Worm (Caenorhabditis elegans): ENCODE measurements around the gene C23G10.2.

The C23G10.2 gene

DNA sequence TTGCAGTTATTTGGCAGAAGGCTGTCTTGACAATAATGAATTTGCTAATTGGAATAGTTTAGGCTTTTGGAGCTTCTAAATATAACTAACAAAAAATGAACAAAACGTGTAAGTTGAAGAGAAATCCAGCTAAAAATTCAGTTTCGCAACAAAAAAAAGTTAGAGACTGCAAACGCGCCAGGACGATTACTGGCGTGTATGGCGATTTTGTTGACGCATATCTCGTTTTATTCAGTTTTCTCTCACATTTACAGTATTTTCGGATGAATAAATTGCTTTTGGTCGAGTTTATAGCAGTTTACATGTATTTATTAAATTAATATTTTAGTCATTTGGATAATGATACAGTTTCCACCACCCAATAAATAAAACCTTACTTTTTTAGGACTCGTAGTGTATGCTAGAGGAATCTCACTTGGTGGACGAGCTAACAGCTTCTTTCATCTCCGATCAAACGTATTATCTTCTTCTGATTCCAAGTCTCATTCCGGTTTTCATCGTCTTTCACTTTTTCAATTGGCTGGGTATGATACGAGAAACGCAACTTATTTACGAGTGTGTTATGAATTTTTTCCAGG, 34.8 kb upstream of the C23G10.2 start, which contains the start of the genes abcf-3 and F42A10.5 (continued):
- TF ChIP-seq fkh-10 (GFP tag; optimal IDR thresholded peaks at IDR 0.05) (no peak), hlh-30 (tag; optimal IDR thresholded peaks at IDR 0.05; ENCODE audit: insufficient read depth) (peak; percentile 37), nhr-111 (GFP tag; optimal IDR thresholded peaks at IDR 0.05) (no peak), nhr-77 (tag; optimal IDR thresholded peaks at IDR 0.05) (peak; percentile 72), gei-8 (GFP tag; optimal IDR thresholded peaks at IDR 0.05) (no peak), dve-1 (tag; optimal IDR thresholded peaks at IDR 0.05; ENCODE audit: insufficient read depth) (peak; percentile 72), mxl-3 (GFP tag; optimal IDR thresholded peaks at IDR 0.05) (no peak), unc-130 (GFP tag; optimal IDR thresholded peaks at IDR 0.05) (no peak), mep-1 (tag; optimal IDR thresholded peaks at IDR 0.05) (peak; percentile 71), pqm-1 (tag; optimal IDR thresholded peaks at IDR 0.05) (no peak), daf-12 (tag; optimal IDR thresholded peaks at IDR 0.05) (no peak), ztf-7 (tag; optimal IDR thresholded peaks at IDR 0.05) (peak; percentile 4), ceh-44 (GFP tag; IDR thresholded peaks at IDR 0.05) (no peak), ama-1 (optimal IDR thresholded peaks at IDR 0.05) (no peak), lsy-2 (tag; optimal IDR thresholded peaks at IDR 0.05) (peak in 1 of 2 experiments; percentile 84), dpl-1 (GFP tag; optimal IDR thresholded peaks at IDR 0.05) (peak; percentile 74), nhr-25 (tag; optimal IDR thresholded peaks at IDR 0.05; ENCODE audit: borderline replicate concordance, insufficient read depth) (no peak), aha-1 (tag) (no peak), dmd-9 (GFP tag; IDR thresholded peaks at IDR 0.05) (no peak), fos-1 (tag; optimal IDR thresholded peaks at IDR 0.05) (no peak), mxl-2 (GFP tag; conservative IDR thresholded peaks at IDR 0.05) (no peak), D1046.2 (GFP tag; IDR thresholded peaks at IDR 0.05) (no peak), snpc-4 (tag; optimal IDR thresholded peaks at IDR 0.05) (no peak), T26A8.4 (GFP tag; IDR thresholded peaks at IDR 0.05) (peak; percentile 29; the same call in 1 of the 2 replicates), attf-4 (tag; optimal IDR thresholded peaks at IDR 0.05) (no peak), php-3 (GFP tag; IDR thresholded peaks at IDR 0.05) (no peak), zfp-2 (tag; optimal IDR thresholded peaks at IDR 0.05) (no peak), ces-1 (GFP tag; optimal IDR thresholded peaks at IDR 0.05) (no peak), F10B5.3 (tag; optimal IDR thresholded peaks at IDR 0.05) (no peak), nhr-10 (tag; optimal IDR thresholded peaks at IDR 0.05) (no peak), pha-4 (GFP tag; IDR thresholded peaks at IDR 0.05) (no peak), pha-4 (tag; optimal IDR thresholded peaks at IDR 0.05) (peak; percentile 30), lin-38 (GFP tag; IDR thresholded peaks at IDR 0.05) (no peak; the same call in 1 of the 2 replicates), ztf-11 (tag; optimal IDR thresholded peaks at IDR 0.05) (no peak), sdz-12 (GFP tag; optimal IDR thresholded peaks at IDR 0.05) (no peak), nhr-102 (tag; optimal IDR thresholded peaks at IDR 0.05) (peak; percentile 15), hmg-1.1 (GFP tag; IDR thresholded peaks at IDR 0.05) (0 out of 2 replicates have a peak, but pooled peaks have one; percentile 29), Y105C5A.15 (GFP tag; IDR thresholded peaks at IDR 0.05) (no peak), saeg-2 (GFP tag; IDR thresholded peaks at IDR 0.05) (no peak), jun-1 (tag; optimal IDR thresholded peaks at IDR 0.05) (no peak), hif-1 (tag; optimal IDR thresholded peaks at IDR 0.05) (peak in 1 of 2 experiments; percentile 65), F37D6.2 (tag; optimal IDR thresholded peaks at IDR 0.05) (peak; percentile 36), T20F7.1 (GFP tag; optimal IDR thresholded peaks at IDR 0.05) (peak; percentile 63), nhr-11 (tag; optimal IDR thresholded peaks at IDR 0.05) (peak; percentile 60), arid-1 (GFP tag; conservative IDR thresholded peaks at IDR 0.05) (no peak), zfp-3 (GFP tag; conservative IDR thresholded peaks at IDR 0.05) (no peak), cey-2 (tag; optimal IDR thresholded peaks at IDR 0.05; ENCODE audit: borderline replicate concordance, insufficient read depth) (no peak), hlh-11 (tag; optimal IDR thresholded peaks at IDR 0.05) (peak; percentile 56), zag-1 (tag; optimal IDR thresholded peaks at IDR 0.05) (no peak), ceh-28 (tag; optimal IDR thresholded peaks at IDR 0.05) (no peak), R02D3.7 (tag; optimal IDR thresholded peaks at IDR 0.05) (no peak)
